Worm (Caenorhabditis elegans) whole organism, mixed stage, embryonic: ENCODE results near the gene bli-6.

Source experiments
- M03D4.4 ChIP-seq: sonication (generic microtip); optimal IDR thresholded peaks from 2 replicates; lab custom pipeline; 2017; ENCODE audit warnings: mild to moderate bottlenecking, missing genetic modification characterization, missing compliant biosample characterization
- bed-3 ChIP-seq: fragments of 200-800 bp; sonication (Bioruptor generic); optimal IDR thresholded peaks from 3 replicates; lab custom pipeline; 2018; ENCODE audit warnings: mild to moderate bottlenecking, missing genetic modification characterization, moderate library complexity, missing compliant biosample characterization
- blmp-1 ChIP-seq: fragments of 150-350 bp; optimal IDR thresholded peaks from 2 replicates; lab custom pipeline; 2014; ENCODE audit warnings: missing biosample characterization, missing genetic modification characterization
- ceh-39 ChIP-seq: fragments of 150-350 bp; optimal IDR thresholded peaks from 2 replicates; lab custom pipeline; 2014; ENCODE audit warnings: missing biosample characterization, missing genetic modification characterization
- ceh-43 ChIP-seq: fragments of 200-800 bp; sonication (Bioruptor generic); optimal IDR thresholded peaks from 2 replicates; lab custom pipeline; 2018; ENCODE audit warnings: mild to moderate bottlenecking, missing genetic modification characterization, moderate library complexity, missing compliant biosample characterization
- ceh-83 ChIP-seq: fragments of 200-800 bp; sonication (Bioruptor generic); optimal IDR thresholded peaks from 2 replicates; lab custom pipeline; 2018; ENCODE audit warnings: mild to moderate bottlenecking, missing genetic modification characterization, missing compliant biosample characterization
- ces-1 ChIP-seq: fragments of 150-350 bp; optimal IDR thresholded peaks from 2 replicates; lab custom pipeline; 2014; ENCODE audit warnings: missing biosample characterization, missing genetic modification reagents, missing genetic modification characterization
- cnd-1 ChIP-seq: fragments of 200-800 bp; sonication (Bioruptor generic); optimal IDR thresholded peaks from 2 replicates; lab custom pipeline; 2018; ENCODE audit warnings: mild to moderate bottlenecking, missing genetic modification characterization, missing compliant biosample characterization
- drap-1 ChIP-seq: fragments of 200-800 bp; sonication (Bioruptor generic); optimal IDR thresholded peaks from 3 replicates; lab custom pipeline; 2018; ENCODE audit warnings: mild to moderate bottlenecking, missing genetic modification characterization, missing compliant biosample characterization
- elt-1 ChIP-seq: sonication (generic microtip); optimal IDR thresholded peaks from 2 replicates; lab custom pipeline; 2017; ENCODE audit warnings: missing genetic modification characterization, mild to moderate bottlenecking, missing compliant biosample characterization, antibody characterized with exemption, moderate library complexity, borderline replicate concordance; ENCODE audit not compliant: insufficient read depth
- elt-3 ChIP-seq: fragments of 150-350 bp; optimal IDR thresholded peaks from 2 replicates; lab custom pipeline; 2014; ENCODE audit warnings: missing biosample characterization, missing genetic modification characterization
- flh-1 ChIP-seq: fragments of 200-800 bp; sonication (Bioruptor generic); optimal IDR thresholded peaks from 2 replicates; lab custom pipeline; 2018; ENCODE audit warnings: mild to moderate bottlenecking, missing genetic modification characterization, moderate library complexity, missing compliant biosample characterization
- ham-2 ChIP-seq: fragments of 200-800 bp; sonication (Bioruptor generic); optimal IDR thresholded peaks from 2 replicates; lab custom pipeline; 2018; ENCODE audit warnings: mild to moderate bottlenecking, missing genetic modification characterization, missing compliant biosample characterization
- hlh-1 ChIP-seq: fragments of 150-350 bp; optimal IDR thresholded peaks from 2 replicates; lab custom pipeline; 2014; ENCODE audit warnings: missing biosample characterization, missing genetic modification reagents, missing genetic modification characterization
- lin-13 ChIP-seq: fragments of 150-350 bp; optimal IDR thresholded peaks from 2 replicates; lab custom pipeline; 2014; ENCODE audit warnings: missing biosample characterization, missing genetic modification characterization
- lin-32 ChIP-seq: fragments of 200-800 bp; sonication (Bioruptor generic); optimal IDR thresholded peaks from 2 replicates; lab custom pipeline; 2018; ENCODE audit warnings: mild to moderate bottlenecking, missing genetic modification characterization, missing compliant biosample characterization
- lsy-2 ChIP-seq: fragments of 150-350 bp; optimal IDR thresholded peaks from 2 replicates; lab custom pipeline; 2014; ENCODE audit warnings: missing biosample characterization, missing genetic modification characterization
- mab-5 ChIP-seq: fragments of 150-350 bp; optimal IDR thresholded peaks from 2 replicates; lab custom pipeline; 2014; ENCODE audit warnings: missing biosample characterization, missing genetic modification characterization
- mep-1 ChIP-seq: fragments of 150-350 bp; optimal IDR thresholded peaks from 2 replicates; lab custom pipeline; 2017; ENCODE audit warnings: missing biosample characterization, missing genetic modification reagents, missing genetic modification characterization, inconsistent platforms
- mls-2 ChIP-seq: sonication (generic microtip); optimal IDR thresholded peaks from 2 replicates; lab custom pipeline; 2016; ENCODE audit warnings: mild to moderate bottlenecking, missing genetic modification characterization, moderate library complexity, missing compliant biosample characterization
- nhr-12 ChIP-seq: fragments of 150-350 bp; optimal IDR thresholded peaks from 2 replicates; lab custom pipeline; 2014; ENCODE audit warnings: missing biosample characterization, missing genetic modification characterization
- nhr-237 ChIP-seq: fragments of 150-350 bp; optimal IDR thresholded peaks from 2 replicates; lab custom pipeline; 2014; ENCODE audit warnings: missing biosample characterization, missing genetic modification characterization
- pha-4 ChIP-seq: fragments of 150-350 bp; optimal IDR thresholded peaks from 2 replicates; lab custom pipeline; 2018; ENCODE audit warnings: missing biosample characterization, missing genetic modification reagents, missing genetic modification characterization
- sem-2 ChIP-seq: fragments of 200-800 bp; sonication (Bioruptor generic); optimal IDR thresholded peaks from 2 replicates; lab custom pipeline; 2018; ENCODE audit warnings: mild to moderate bottlenecking, missing genetic modification characterization, missing compliant biosample characterization
- snpc-4 ChIP-seq: fragments of 150-350 bp; optimal IDR thresholded peaks from 2 replicates; lab custom pipeline; 2014; ENCODE audit warnings: missing biosample characterization, missing genetic modification characterization
- sptf-1 ChIP-seq: sonication (generic microtip); optimal IDR thresholded peaks from 2 replicates; lab custom pipeline; 2017; ENCODE audit warnings: mild to moderate bottlenecking, missing genetic modification characterization, moderate library complexity, missing compliant biosample characterization
- tbx-8 ChIP-seq: fragments of 200-800 bp; sonication (Bioruptor generic); optimal IDR thresholded peaks from 2 replicates; lab custom pipeline; 2018; ENCODE audit warnings: mild to moderate bottlenecking, missing genetic modification characterization, moderate library complexity, missing compliant biosample characterization
- unc-120 ChIP-seq: sonication (generic microtip); optimal IDR thresholded peaks from 2 replicates; lab custom pipeline; 2017; ENCODE audit warnings: missing genetic modification characterization, missing compliant biosample characterization; ENCODE audit not compliant: poor library complexity, severe bottlenecking
- unc-39 ChIP-seq: fragments of 150-350 bp; optimal IDR thresholded peaks from 2 replicates; lab custom pipeline; 2014; ENCODE audit warnings: missing biosample characterization, missing genetic modification characterization
- unc-62 ChIP-seq: fragments of 150-350 bp; optimal IDR thresholded peaks from 2 replicates; lab custom pipeline; 2014; ENCODE audit warnings: missing biosample characterization, missing genetic modification reagents, missing genetic modification characterization
- zip-8 ChIP-seq: fragments of 150-350 bp; optimal IDR thresholded peaks from 2 replicates; lab custom pipeline; 2014; ENCODE audit warnings: missing biosample characterization, missing genetic modification characterization

bli-6 gene

ce11 chrIV:6416553-6416952, 39.7 kb downstream of the bli-6 start, which contains the start of gene Y73B6BL.22:
Gene Y73B6BL.22 (minus strand): TSS chrIV:6416653.
- no peak for TF ChIP-seq unc-39 (tag; lab: Kevin White, UChicago)
- TF ChIP-seq nhr-237 (tag; lab: Kevin White, UChicago) = no peak
- no peak for TF ChIP-seq blmp-1 (tag; lab: Kevin White, UChicago)
- no peak for TF ChIP-seq cnd-1
- no peak for TF ChIP-seq pha-4 (tag; lab: Kevin White, UChicago)
- TF ChIP-seq unc-120 (tag; lab: Kevin White, UChicago) = no peak
- no peak for TF ChIP-seq M03D4.4
- no peak for TF ChIP-seq ces-1 (GFP tag; lab: Kevin White, UChicago)
- TF ChIP-seq ceh-43 (GFP tag; lab: Kevin White, UChicago) = no peak

- no peak for TF ChIP-seq lsy-2 (tag; lab: Kevin White, UChicago)
Observed at ce11 chrIV:6417612-6418011, 40.7 kb downstream of the bli-6 start.

- TF ChIP-seq ceh-43 (GFP tag; lab: Kevin White, UChicago) (no peak), ces-1 (GFP tag; lab: Kevin White, UChicago) (no peak), mab-5 (tag; lab: Kevin White, UChicago) (no peak)
Observed at ce11 chrIV:6419031-6419582, 42.2 kb downstream of the bli-6 start, which contains the start of the genes Y73B6BL.23 and htp-2. Gene Y73B6BL.23 (minus strand): TSS chrIV:6419081. Gene htp-2 (plus strand): TSS chrIV:6419522.

ce11 chrIV:6421183-6421635, 44.3 kb downstream of the bli-6 start, which contains the start of gene puf-11:
Gene puf-11 (plus strand): TSS chrIV:6421585.
- TF ChIP-seq nhr-12 (tag; lab: Kevin White, UChicago) (no peak), mls-2 (tag; lab: Kevin White, UChicago) (no peak), pha-4 (tag; lab: Kevin White, UChicago) (no peak), tbx-8 (GFP tag; lab: Kevin White, UChicago) (no peak), ceh-83 (GFP tag; lab: Kevin White, UChicago) (no peak), lin-32 (GFP tag; lab: Kevin White, UChicago) (no peak), snpc-4 (tag; lab: Kevin White, UChicago) (no peak), unc-120 (tag; lab: Kevin White, UChicago) (no peak), hlh-1 (no peak), lin-13 (tag; lab: Kevin White, UChicago) (no peak), M03D4.4 (no peak), nhr-237 (tag; lab: Kevin White, UChicago) (no peak), drap-1 (GFP tag; lab: Kevin White, UChicago) (no peak), lsy-2 (tag; lab: Kevin White, UChicago) (no peak), elt-1 (tag; lab: Kevin White, UChicago) (no peak), mep-1 (tag; lab: Kevin White, UChicago) (no peak), zip-8 (tag; lab: Kevin White, UChicago) (no peak), mab-5 (tag; lab: Kevin White, UChicago) (no peak), bed-3 (no peak), ceh-43 (GFP tag; lab: Kevin White, UChicago) (no peak)

- TF ChIP-seq ceh-83 (GFP tag; lab: Kevin White, UChicago) (no peak), mab-5 (tag; lab: Kevin White, UChicago) (no peak), lsy-2 (tag; lab: Kevin White, UChicago) (no peak), elt-3 (tag; lab: Kevin White, UChicago) (no peak), unc-120 (tag; lab: Kevin White, UChicago) (no peak), ceh-39 (tag; lab: Kevin White, UChicago) (no peak), sem-2 (GFP tag; lab: Kevin White, UChicago) (no peak), sptf-1 (tag; lab: Kevin White, UChicago) (no peak), ham-2 (no peak), ces-1 (GFP tag; lab: Kevin White, UChicago) (no peak), unc-62 (GFP tag; lab: Kevin White, UChicago) (no peak), hlh-1 (no peak), lin-13 (tag; lab: Kevin White, UChicago) (no peak), bed-3 (no peak), unc-39 (tag; lab: Kevin White, UChicago) (no peak), pha-4 (tag; lab: Kevin White, UChicago) (no peak), flh-1 (no peak), zip-8 (tag; lab: Kevin White, UChicago) (no peak), tbx-8 (GFP tag; lab: Kevin White, UChicago) (no peak), nhr-12 (tag; lab: Kevin White, UChicago) (no peak)
Observed at ce11 chrIV:6426089-6426715, 49.3 kb downstream of the bli-6 start, which contains the start of gene acp-6. Gene acp-6 (minus strand): TSS chrIV:6426139.
